Worm (Caenorhabditis elegans): ENCODE results near the gene pqn-79.
"Not testable (repeated sequence)": the region's sequence is repeated elsewhere in the genome, so short reads cannot be mapped to it uniquely, and the experiment has no call there.

The pqn-79 gene

DNA sequence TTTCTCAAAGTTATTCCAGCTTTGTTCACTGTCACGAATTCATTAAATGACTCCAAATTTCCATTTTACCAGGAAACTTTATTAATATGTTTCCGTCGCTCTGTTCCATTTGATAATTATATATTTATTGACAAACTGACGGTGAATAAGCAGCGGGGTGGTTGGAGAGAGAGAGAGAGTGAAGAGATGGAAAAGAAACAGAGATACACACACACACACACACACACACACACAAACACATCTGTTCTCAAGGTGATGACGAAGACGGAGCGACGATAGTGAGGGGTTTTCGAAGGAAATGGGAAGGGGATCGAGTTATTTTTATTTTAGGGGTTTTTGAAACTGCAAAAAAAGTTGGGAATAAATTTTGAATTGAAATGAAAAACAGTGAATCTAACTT is 21.5 kb upstream of the pqn-79 start (continued):
- TF ChIP-seq nhr-10 (tag; optimal IDR thresholded peaks at IDR 0.05) (no peak), zip-2 (tag; optimal IDR thresholded peaks at IDR 0.05) (no peak), nhr-11 (tag; optimal IDR thresholded peaks at IDR 0.05) (no peak), tra-1 (GFP tag; IDR thresholded peaks at IDR 0.05) (no peak), nhr-6 (tag; optimal IDR thresholded peaks at IDR 0.05) (peak; percentile 55), daf-16 (GFP tag; optimal IDR thresholded peaks at IDR 0.05) (no peak), daf-16 (tag; optimal IDR thresholded peaks at IDR 0.05) (peak; percentile 43), nhr-76 (tag; optimal IDR thresholded peaks at IDR 0.05) (no peak), ces-1 (GFP tag; optimal IDR thresholded peaks at IDR 0.05) (no peak), dve-1 (tag; optimal IDR thresholded peaks at IDR 0.05; ENCODE audit: insufficient read depth) (peak; percentile 37), hlh-30 (tag; optimal IDR thresholded peaks at IDR 0.05; ENCODE audit: insufficient read depth) (no peak), nhr-77 (tag; optimal IDR thresholded peaks at IDR 0.05) (no peak), madf-9 (GFP tag; conservative IDR thresholded peaks at IDR 0.05) (no peak), nhr-41 (GFP tag; IDR thresholded peaks at IDR 0.05) (no peak), arid-1 (GFP tag; conservative IDR thresholded peaks at IDR 0.05) (no peak), Y48G9A.11 (GFP tag; IDR thresholded peaks at IDR 0.05) (no peak), lim-7 (GFP tag; IDR thresholded peaks at IDR 0.05) (no peak), zag-1 (tag; optimal IDR thresholded peaks at IDR 0.05) (no peak), pha-4 (GFP tag; IDR thresholded peaks at IDR 0.05) (no peak), pha-4 (tag; optimal IDR thresholded peaks at IDR 0.05) (peak; percentile 23), cey-2 (tag; optimal IDR thresholded peaks at IDR 0.05; ENCODE audit: borderline replicate concordance, insufficient read depth) (no peak), nhr-237 (tag; optimal IDR thresholded peaks at IDR 0.05) (no peak), egl-27 (tag; optimal IDR thresholded peaks at IDR 0.05) (no peak)

DNA sequence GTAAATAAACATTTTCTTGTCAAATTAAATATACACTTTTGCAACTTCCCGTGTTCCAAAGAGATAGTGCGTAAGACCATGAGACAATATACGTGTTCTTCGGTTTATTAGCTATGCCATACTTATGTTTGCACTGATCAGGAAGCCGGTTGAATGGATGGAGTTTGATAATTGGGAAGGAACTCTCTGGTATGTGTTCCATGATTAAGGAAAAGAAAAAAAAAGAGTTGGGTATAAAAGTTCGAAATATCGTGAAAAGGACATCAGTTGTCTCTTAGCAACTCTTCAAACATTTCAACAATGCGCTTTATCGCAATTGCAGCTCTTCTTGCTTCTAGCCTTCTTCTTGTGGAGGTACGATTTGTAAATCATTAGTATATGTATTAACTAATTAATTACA is 16.6 kb upstream of the pqn-79 start, which contains the start of gene pqn-76:
TSS of gene pqn-76 (plus strand) at position 301 of the 400 bp plus-strand sequence.
- not testable (repeated sequence) for TF ChIP-seq mxl-3 (GFP tag; optimal IDR thresholded peaks at IDR 0.05); ZK337.2 (GFP tag; IDR thresholded peaks at IDR 0.05); mdt-29 (GFP tag; IDR thresholded peaks at IDR 0.05)

ce11 chrIV:15583620-15584019 is 11.8 kb upstream of the pqn-79 start, which contains the start of gene Y105C5A.508:
Y105C5A.508 (plus strand) TSS chrIV:15583920.
- TF ChIP-seq dve-1 (tag; optimal IDR thresholded peaks at IDR 0.05; ENCODE audit: insufficient read depth) (no peak), gei-8 (GFP tag; optimal IDR thresholded peaks at IDR 0.05) (no peak), lsy-2 (tag; optimal IDR thresholded peaks at IDR 0.05) (no peak), unc-39 (tag; optimal IDR thresholded peaks at IDR 0.05) (no peak), lir-3 (tag; optimal IDR thresholded peaks at IDR 0.05) (no peak), zfp-3 (GFP tag; conservative IDR thresholded peaks at IDR 0.05) (no peak), Y48G9A.11 (GFP tag; IDR thresholded peaks at IDR 0.05) (no peak), rbr-2 (tag; optimal IDR thresholded peaks at IDR 0.05) (no peak), dmd-8 (GFP tag; IDR thresholded peaks at IDR 0.05) (no peak), ctbp-1 (GFP tag; IDR thresholded peaks at IDR 0.05) (no peak), ceh-32 (tag; optimal IDR thresholded peaks at IDR 0.05; ENCODE audit: poor library complexity) (no peak), hlh-30 (tag; optimal IDR thresholded peaks at IDR 0.05; ENCODE audit: insufficient read depth) (no peak), mep-1 (tag; optimal IDR thresholded peaks at IDR 0.05) (no peak)

- peak; percentile 93 for TF ChIP-seq aha-1 (tag)
- TF ChIP-seq nhr-77 (tag; optimal IDR thresholded peaks at IDR 0.05) = no peak
- TF ChIP-seq D1046.2 (GFP tag; IDR thresholded peaks at IDR 0.05) = no peak
- no peak for TF ChIP-seq nhr-48 (tag; optimal IDR thresholded peaks at IDR 0.05)
- no peak for TF ChIP-seq ceh-20 (GFP tag; IDR thresholded peaks at IDR 0.05)
Observed at ce11 chrIV:15588879-15589278, 6.5 kb upstream of the pqn-79 start.

Data from whole organism, L4 larva.